Worm (Caenorhabditis elegans) whole organism, L1 larva: ENCODE results near the gene H01G02.4.

Experiments used
- C34B4.2 ChIP-seq: sonication (generic microtip); optimal IDR thresholded peaks from 2 replicates; lab custom pipeline; 2017; ENCODE audit warnings: mild to moderate bottlenecking, missing genetic modification characterization, missing compliant biosample characterization
- aha-1 ChIP-seq: fragments of 150-350 bp; optimal IDR thresholded peaks from 2 replicates; lab custom pipeline; 2014; ENCODE audit warnings: missing biosample characterization, missing genetic modification characterization
- aly-2 ChIP-seq: fragments of 150-350 bp; optimal IDR thresholded peaks from 2 replicates; lab custom pipeline; 2014; ENCODE audit warnings: missing biosample characterization, missing genetic modification characterization
- ceh-8 ChIP-seq: fragments of 200-800 bp; sonication (Bioruptor generic); optimal IDR thresholded peaks from 2 replicates; lab custom pipeline; 2018; ENCODE audit warnings: mild to moderate bottlenecking, missing genetic modification characterization, moderate library complexity, missing compliant biosample characterization
- ceh-82 ChIP-seq, 3 experiments: fragments of 150-350 bp in 1 of 3; sonication (generic microtip) in 2 of 3; optimal IDR thresholded peaks; 2 replicates each; lab custom pipeline; 2014 to 2017; ENCODE audit warnings: missing biosample characterization in 3 of 3, missing genetic modification characterization in 3 of 3
- ceh-88 ChIP-seq: fragments of 200-800 bp; sonication (Bioruptor generic); IDR thresholded peaks from 2 replicates; pipeline ENCODE4 v1.3.6; 2022; ENCODE audit warnings: missing genetic modification characterization, missing compliant biosample characterization
- ces-1 ChIP-seq: fragments of 150-350 bp; optimal IDR thresholded peaks from 2 replicates; lab custom pipeline; 2014; ENCODE audit warnings: missing biosample characterization, missing genetic modification reagents, missing genetic modification characterization
- dpl-1 ChIP-seq, 3 experiments: fragments of 150-350 bp in 2 of 3; sonication (generic microtip) in 1 of 3; optimal IDR thresholded peaks; 2 replicates each; lab custom pipeline; 2014 to 2017; ENCODE audit warnings: missing biosample characterization in 3 of 3, missing genetic modification characterization in 3 of 3, missing genetic modification reagents in 3 of 3
- dsc-1 ChIP-seq: sonication (generic microtip); optimal IDR thresholded peaks from 2 replicates; lab custom pipeline; 2016; ENCODE audit warnings: mild to moderate bottlenecking, missing genetic modification characterization, missing compliant biosample characterization
- efl-1 ChIP-seq, 4 experiments: fragments of 150-350 bp; optimal IDR thresholded peaks in 3 of 4; peaks in 1 of 4; 1 replicate in 1 of 4; 2 replicates in 3 of 4; lab custom pipeline; 2014; ENCODE audit warnings: missing biosample characterization in 2 of 4, missing genetic modification characterization in 2 of 4, missing genetic modification reagents in 2 of 4
- efl-3 ChIP-seq: fragments of 200-800 bp; sonication (Bioruptor generic); optimal IDR thresholded peaks from 2 replicates; lab custom pipeline; 2018; ENCODE audit warnings: mild to moderate bottlenecking, missing genetic modification characterization, missing compliant biosample characterization
- egl-13 ChIP-seq: sonication (generic microtip); optimal IDR thresholded peaks from 2 replicates; lab custom pipeline; 2016; ENCODE audit warnings: missing genotype, missing genetic modification reagents, missing genetic modification characterization, missing compliant biosample characterization
- egl-27 ChIP-seq, 2 experiments: fragments of 150-350 bp in 1 of 2; sonication (generic microtip); optimal IDR thresholded peaks; 3 replicates each; lab custom pipeline; 2017 to 2018; ENCODE audit warnings: missing biosample characterization in 2 of 2, missing genetic modification characterization in 2 of 2, missing genetic modification reagents in 2 of 2
- elt-2 ChIP-seq: sonication (generic microtip); optimal IDR thresholded peaks from 2 replicates; lab custom pipeline; 2016; ENCODE audit warnings: missing genetic modification characterization, mild to moderate bottlenecking, inconsistent platforms, missing compliant biosample characterization, missing genetic modification reagents
- ets-5 ChIP-seq: fragments of 200-800 bp; sonication (Bioruptor generic); IDR thresholded peaks from 2 replicates; pipeline ENCODE4 v1.3.6; 2022; ENCODE audit warnings: missing genetic modification characterization, missing compliant biosample characterization
- fkh-10 ChIP-seq: sonication (generic microtip); optimal IDR thresholded peaks from 2 replicates; lab custom pipeline; 2017; ENCODE audit warnings: missing biosample characterization, missing genetic modification reagents, missing genetic modification characterization
- fkh-4 ChIP-seq: sonication (generic microtip); optimal IDR thresholded peaks from 2 replicates; lab custom pipeline; 2016; ENCODE audit warnings: missing compliant biosample characterization, missing genetic modification characterization, borderline replicate concordance
- fkh-8 ChIP-seq: sonication (generic microtip); optimal IDR thresholded peaks from 2 replicates; lab custom pipeline; 2016; ENCODE audit warnings: mild to moderate bottlenecking, missing genetic modification characterization, missing compliant biosample characterization
- fos-1 ChIP-seq: fragments of 150-350 bp; optimal IDR thresholded peaks from 2 replicates; lab custom pipeline; 2014; ENCODE audit warnings: missing biosample characterization, missing genetic modification characterization
- grh-1 ChIP-seq: fragments of 200-800 bp; sonication (Bioruptor generic); IDR thresholded peaks from 2 replicates; pipeline ENCODE4 v1.3.6; 2022; ENCODE audit warnings: missing genetic modification reagents, missing genetic modification characterization, missing compliant biosample characterization
- hlh-17 ChIP-seq: fragments of 200-800 bp; sonication (Bioruptor generic); optimal IDR thresholded peaks from 2 replicates; lab custom pipeline; 2018; ENCODE audit warnings: missing genetic modification characterization, mild to moderate bottlenecking, missing compliant biosample characterization, moderate library complexity, borderline replicate concordance
- irx-1 ChIP-seq: sonication (generic microtip); optimal IDR thresholded peaks from 2 replicates; lab custom pipeline; 2016; ENCODE audit warnings: missing genetic modification characterization, missing compliant biosample characterization
- isw-1 ChIP-seq: fragments of 200-800 bp; sonication (Bioruptor generic); IDR thresholded peaks from 2 replicates; pipeline ENCODE4 v1.3.6; 2022; ENCODE audit warnings: missing genetic modification characterization, missing compliant biosample characterization
- jun-1 ChIP-seq: fragments of 150-350 bp; optimal IDR thresholded peaks from 2 replicates; lab custom pipeline; 2014; ENCODE audit warnings: missing biosample characterization, missing genetic modification reagents, missing genetic modification characterization
- lin-14 ChIP-seq: fragments of 200-800 bp; sonication (Bioruptor generic); optimal IDR thresholded peaks from 2 replicates; lab custom pipeline; 2018; ENCODE audit warnings: mild to moderate bottlenecking, missing genetic modification characterization, moderate library complexity, missing compliant biosample characterization
- lin-35 ChIP-seq, 2 experiments: fragments of 150-350 bp; optimal IDR thresholded peaks; 2 replicates each; lab custom pipeline; 2014; ENCODE audit warnings: missing biosample characterization in 2 of 2, missing genetic modification characterization in 2 of 2, missing genetic modification reagents in 2 of 2
- lir-3 ChIP-seq: sonication (generic microtip); optimal IDR thresholded peaks from 2 replicates; lab custom pipeline; 2016; ENCODE audit warnings: mild to moderate bottlenecking, missing genetic modification characterization, moderate library complexity, missing compliant biosample characterization; ENCODE audit not compliant: poor library complexity
- lsy-2 ChIP-seq, 2 experiments: fragments of 150-350 bp; optimal IDR thresholded peaks; 2 replicates each; lab custom pipeline; 2014; ENCODE audit warnings: missing biosample characterization in 2 of 2, missing genetic modification characterization in 2 of 2
- mdl-1 ChIP-seq, 2 experiments: fragments of 150-350 bp; optimal IDR thresholded peaks; 2 replicates each; lab custom pipeline; 2014 to 2017; ENCODE audit warnings: missing biosample characterization in 2 of 2, missing genetic modification characterization in 2 of 2, inconsistent platforms in 1 of 2
- mep-1 ChIP-seq: fragments of 150-350 bp; optimal IDR thresholded peaks from 2 replicates; lab custom pipeline; 2014; ENCODE audit warnings: missing biosample characterization, missing genetic modification characterization
- nhr-19 ChIP-seq: fragments of 200-800 bp; sonication (Bioruptor generic); conservative IDR thresholded peaks from 2 replicates; pipeline ENCODE4 v1.3.6; 2022; ENCODE audit warnings: missing genetic modification characterization, missing compliant biosample characterization
- nhr-20 ChIP-seq: sonication (generic microtip); optimal IDR thresholded peaks from 2 replicates; lab custom pipeline; 2016; ENCODE audit warnings: mild to moderate bottlenecking, missing genetic modification characterization, missing compliant biosample characterization
- nhr-28 ChIP-seq: fragments of 150-350 bp; optimal IDR thresholded peaks from 2 replicates; lab custom pipeline; 2014; ENCODE audit warnings: missing biosample characterization, missing genetic modification characterization
- nhr-47 ChIP-seq: sonication (generic microtip); optimal IDR thresholded peaks from 2 replicates; lab custom pipeline; 2016; ENCODE audit warnings: mild to moderate bottlenecking, missing genetic modification characterization, moderate library complexity, missing compliant biosample characterization
- nhr-71 ChIP-seq: sonication (generic microtip); optimal IDR thresholded peaks from 2 replicates; lab custom pipeline; 2016; ENCODE audit warnings: mild to moderate bottlenecking, missing genetic modification characterization, moderate library complexity, missing compliant biosample characterization
- pax-3 ChIP-seq: fragments of 200-800 bp; sonication (Bioruptor generic); optimal IDR thresholded peaks from 2 replicates; lab custom pipeline; 2018; ENCODE audit warnings: mild to moderate bottlenecking, missing genetic modification characterization, moderate library complexity, missing compliant biosample characterization
- rnt-1 ChIP-seq: sonication (generic microtip); optimal IDR thresholded peaks from 2 replicates; lab custom pipeline; 2016; ENCODE audit warnings: mild to moderate bottlenecking, missing genetic modification characterization, moderate library complexity, missing compliant biosample characterization
- skn-1 ChIP-seq: fragments of 150-350 bp; optimal IDR thresholded peaks from 2 replicates; lab custom pipeline; 2014; ENCODE audit warnings: missing biosample characterization, missing genetic modification characterization
- snu-23 ChIP-seq: sonication (generic microtip); optimal IDR thresholded peaks from 2 replicates; lab custom pipeline; 2016; ENCODE audit warnings: missing genetic modification characterization, missing compliant biosample characterization
- sox-4 ChIP-seq: sonication (generic microtip); optimal IDR thresholded peaks from 2 replicates; lab custom pipeline; 2016; ENCODE audit warnings: missing genetic modification characterization, missing compliant biosample characterization
- swsn-7 ChIP-seq: sonication (generic microtip); optimal IDR thresholded peaks from 2 replicates; lab custom pipeline; 2016; ENCODE audit warnings: missing genetic modification characterization, missing compliant biosample characterization
- tbx-2 ChIP-seq: sonication (generic microtip); optimal IDR thresholded peaks from 2 replicates; lab custom pipeline; 2016; ENCODE audit warnings: missing genetic modification characterization, missing compliant biosample characterization
- unc-30 ChIP-seq: sonication (generic microtip); optimal IDR thresholded peaks from 2 replicates; lab custom pipeline; 2017; ENCODE audit warnings: missing biosample characterization, missing genetic modification characterization
- unc-86 ChIP-seq: sonication (generic microtip); optimal IDR thresholded peaks from 2 replicates; lab custom pipeline; 2016; ENCODE audit warnings: missing genetic modification characterization, missing compliant biosample characterization
- xbp-1 ChIP-seq: sonication (generic microtip); optimal IDR thresholded peaks from 2 replicates; lab custom pipeline; 2016; ENCODE audit warnings: missing genetic modification characterization, missing compliant biosample characterization
- zag-1 ChIP-seq: fragments of 150-350 bp; optimal IDR thresholded peaks from 2 replicates; lab custom pipeline; 2014; ENCODE audit warnings: missing biosample characterization, missing genetic modification characterization
- ztf-11 ChIP-seq, 2 experiments: sonication (generic microtip); optimal IDR thresholded peaks; 2 replicates each; lab custom pipeline; 2016 to 2017; ENCODE audit warnings: missing genetic modification characterization in 2 of 2, missing biosample characterization in 1 of 2, missing compliant biosample characterization in 1 of 2

The H01G02.4 gene

ce11 chrIV:11765507-11765906 is 37.4 kb downstream of the H01G02.4 start:
- peak; percentile 20 for TF ChIP-seq fkh-4 (tag; lab: Kevin White, UChicago)
- peak; percentile 79 for TF ChIP-seq nhr-47 (tag; lab: Kevin White, UChicago)
- TF ChIP-seq rnt-1 (tag; lab: Kevin White, UChicago) = peak; percentile 54
- TF ChIP-seq pax-3 (tag; lab: Kevin White, UChicago) = peak; percentile 58
- no peak for TF ChIP-seq egl-27 (tag; optimal IDR thresholded peaks at IDR 0.05; lab: Kevin White, UChicago)
- peak; percentile 57 for TF ChIP-seq tbx-2 (tag; lab: Kevin White, UChicago)
- peak; percentile 75 for TF ChIP-seq unc-86 (tag; lab: Kevin White, UChicago)
- no peak for TF ChIP-seq nhr-28 (tag; lab: Kevin White, UChicago)
- peak; percentile 41 for TF ChIP-seq zag-1
- peak; percentile 60 for TF ChIP-seq fkh-10 (GFP tag; lab: Kevin White, UChicago)
- peak; percentile 42 for TF ChIP-seq nhr-20
- TF ChIP-seq swsn-7 = peak; percentile 73
- TF ChIP-seq fkh-8 (tag; lab: Kevin White, UChicago) = peak; percentile 94
- peak; percentile 47 for TF ChIP-seq ces-1 (GFP tag; lab: Kevin White, UChicago)
- peak; percentile 86 for TF ChIP-seq nhr-71 (tag; lab: Kevin White, UChicago)
- peak; percentile 49 for TF ChIP-seq nhr-19 (GFP tag; lab: Robert Waterston, UW)
- TF ChIP-seq hlh-17 (GFP tag; lab: Kevin White, UChicago) = no peak
- TF ChIP-seq efl-1 (optimal IDR thresholded peaks at IDR 0.05; lab: Kevin White, UChicago) = peak in 1 of 2 experiments; percentile 31
- TF ChIP-seq efl-1 (GFP tag; optimal IDR thresholded peaks at IDR 0.05 in 1 of 2; lab: Kevin White, UChicago) = no peak
- TF ChIP-seq xbp-1 (tag; lab: Kevin White, UChicago) = peak; percentile 48
- no peak for TF ChIP-seq aly-2 (tag; lab: Kevin White, UChicago)
- TF ChIP-seq efl-3 = no peak
- TF ChIP-seq dsc-1 (tag; lab: Kevin White, UChicago) = peak; percentile 85
- TF ChIP-seq jun-1 = peak; percentile 12
- TF ChIP-seq egl-13 = peak; percentile 75
- peak in 1 of 3 experiments; percentile 34 for TF ChIP-seq dpl-1 (GFP tag; optimal IDR thresholded peaks at IDR 0.05; lab: Kevin White, UChicago)
- TF ChIP-seq sox-4 (tag; lab: Kevin White, UChicago) = peak; percentile 3
- TF ChIP-seq snu-23 (GFP tag; lab: Kevin White, UChicago) = peak; percentile 69
- peak; percentile 23; the same call in 1 of the 2 replicates for TF ChIP-seq ceh-88 (GFP tag; lab: Robert Waterston, UW)
- TF ChIP-seq ceh-8 (GFP tag; lab: Kevin White, UChicago) = peak; percentile 15
- peak; percentile 94 for TF ChIP-seq lin-14 (GFP tag; lab: Kevin White, UChicago)
- TF ChIP-seq isw-1 (GFP tag; lab: Robert Waterston, UW) = peak; percentile 56
- TF ChIP-seq fos-1 (tag; lab: Kevin White, UChicago) = no peak
- TF ChIP-seq skn-1 (tag; lab: Kevin White, UChicago) = no peak
- peak in 1 of 2 experiments; percentile 58 for TF ChIP-seq lin-35 (GFP tag; optimal IDR thresholded peaks at IDR 0.05; lab: Kevin White, UChicago)
- TF ChIP-seq ceh-82 (tag; optimal IDR thresholded peaks at IDR 0.05; lab: Kevin White, UChicago) = peak; percentile 14 to 74 (median 58)
- TF ChIP-seq elt-2 = no peak
- TF ChIP-seq grh-1 (GFP tag; lab: Robert Waterston, UW) = no peak
- peak; percentile 37 for TF ChIP-seq lir-3
- TF ChIP-seq mdl-1 (tag; optimal IDR thresholded peaks at IDR 0.05; lab: Kevin White, UChicago) = no peak
- no peak for TF ChIP-seq aha-1 (tag; lab: Kevin White, UChicago)
- peak; percentile 56 to 58 for TF ChIP-seq lsy-2 (tag; optimal IDR thresholded peaks at IDR 0.05; lab: Kevin White, UChicago)
- peak; percentile 28 for TF ChIP-seq mep-1 (tag; lab: Kevin White, UChicago)
- TF ChIP-seq ets-5 = no peak
- peak; percentile 35 for TF ChIP-seq unc-30 (tag; lab: Kevin White, UChicago)
- TF ChIP-seq C34B4.2 = no peak
- TF ChIP-seq ztf-11 (tag; optimal IDR thresholded peaks at IDR 0.05; lab: Kevin White, UChicago) = no peak
- TF ChIP-seq irx-1 (tag; lab: Kevin White, UChicago) = peak; percentile 44
